Fruit fly (Drosophila melanogaster) whole organism, prepupa: ENCODE data around the gene Prdm13.

Experiments
- CG11762 ChIP-seq: fragments of 200-800 bp; sonication (Bioruptor generic); optimal IDR thresholded peaks from 3 replicates; lab custom pipeline; 2016; ENCODE audit warnings: missing biosample characterization, missing genetic modification characterization; ENCODE audit not compliant: insufficient read depth
- CG11902 ChIP-seq: fragments of 200-800 bp; sonication (Bioruptor generic); optimal IDR thresholded peaks from 3 replicates; lab custom pipeline; 2016; ENCODE audit warnings: missing biosample characterization, missing genetic modification characterization
- CG16779 ChIP-seq: fragments of 200-800 bp; sonication (Bioruptor generic); optimal IDR thresholded peaks from 3 replicates; lab custom pipeline; 2017; ENCODE audit warnings: missing biosample characterization, mild to moderate bottlenecking, missing genetic modification characterization
- CG31627 ChIP-seq: fragments of 200-800 bp; sonication (Bioruptor generic); optimal IDR thresholded peaks from 3 replicates; lab custom pipeline; 2016; ENCODE audit warnings: missing biosample characterization, missing genetic modification characterization
- Eip93F ChIP-seq: fragments of 200-800 bp; sonication (Bioruptor generic); optimal IDR thresholded peaks from 2 replicates; lab custom pipeline; 2016; ENCODE audit warnings: missing biosample characterization, mild to moderate bottlenecking, missing genetic modification characterization
- Ets21C ChIP-seq: fragments of 200-800 bp; sonication (Bioruptor generic); optimal IDR thresholded peaks from 3 replicates; lab custom pipeline; 2016; ENCODE audit warnings: missing biosample characterization, missing genetic modification characterization
- Lpt ChIP-seq: fragments of 200-800 bp; sonication (Bioruptor generic); optimal IDR thresholded peaks from 3 replicates; lab custom pipeline; 2016; ENCODE audit warnings: missing biosample characterization, missing genetic modification characterization
- Sox102F ChIP-seq: fragments of 200-800 bp; sonication (Bioruptor generic); optimal IDR thresholded peaks from 2 replicates; lab custom pipeline; 2016; ENCODE audit warnings: missing biosample characterization, mild to moderate bottlenecking, missing genetic modification characterization
- eg ChIP-seq: fragments of 200-800 bp; sonication (Bioruptor generic); IDR thresholded peaks from 3 replicates; pipeline ENCODE4 v1.3.6; 2022; ENCODE audit warnings: missing biosample characterization, missing genetic modification characterization

DNA sequence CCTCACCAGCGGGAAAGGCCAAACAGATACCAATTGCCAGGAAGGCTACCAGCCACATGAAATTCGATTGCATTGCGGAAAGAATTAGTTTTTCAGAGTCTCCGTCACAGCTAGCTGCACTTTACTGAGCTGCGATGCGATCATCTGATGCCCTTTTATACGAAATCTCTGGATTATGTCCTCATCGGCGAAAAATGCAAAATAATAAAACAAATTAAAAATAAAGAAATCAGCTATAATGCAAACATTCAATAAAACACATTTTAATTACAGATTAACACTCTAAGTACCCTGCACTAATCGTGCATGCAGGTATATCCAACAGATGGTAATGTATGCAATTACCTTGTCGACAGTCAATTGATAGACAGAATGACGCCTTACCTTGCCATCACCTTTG, 30.9 kb upstream of the Prdm13 start, which contains the start of gene Cpr65Au:
- no peak for TF ChIP-seq CG31627 (GFP tag; lab: Kevin White, UChicago)
- no peak for TF ChIP-seq Eip93F (GFP tag; lab: Kevin White, UChicago)
- TF ChIP-seq eg (GFP tag; lab: Robert Waterston, UW) = no peak
- TF ChIP-seq CG11762 (GFP tag; lab: Kevin White, UChicago) = no peak
- no peak for TF ChIP-seq CG16779 (tag; lab: Kevin White, UChicago)
- no peak for TF ChIP-seq Lpt (GFP tag; lab: Kevin White, UChicago)
- TF ChIP-seq Sox102F (GFP tag; lab: Kevin White, UChicago) = no peak
- no peak for TF ChIP-seq CG11902 (GFP tag; lab: Kevin White, UChicago)
- TF ChIP-seq Ets21C (GFP tag; lab: Kevin White, UChicago) = no peak
